Worm (Caenorhabditis elegans) whole organism, L3 larva: ENCODE data around the gene F13A2.5.

ENCODE experiments used
- ZK546.5 ChIP-seq: sonication (generic microtip); optimal IDR thresholded peaks from 2 replicates; lab custom pipeline; 2017; ENCODE audit warnings: missing biosample characterization, missing genetic modification characterization
- ceh-9 ChIP-seq: sonication (generic microtip); optimal IDR thresholded peaks from 2 replicates; lab custom pipeline; 2018; ENCODE audit warnings: missing biosample characterization, missing genetic modification characterization
- egl-27 ChIP-seq: sonication (generic microtip); optimal IDR thresholded peaks from 4 replicates; lab custom pipeline; 2017; ENCODE audit warnings: missing biosample characterization, missing genetic modification reagents, missing genetic modification characterization
- mdl-1 ChIP-seq: fragments of 150-350 bp; optimal IDR thresholded peaks from 2 replicates; lab custom pipeline; 2014; ENCODE audit warnings: missing biosample characterization, missing genetic modification characterization
- nhr-12 ChIP-seq: fragments of 150-350 bp; optimal IDR thresholded peaks from 2 replicates; lab custom pipeline; 2014; ENCODE audit warnings: missing biosample characterization, missing genetic modification characterization
- nhr-76 ChIP-seq: fragments of 150-350 bp; sonication (generic microtip); optimal IDR thresholded peaks from 5 replicates; lab custom pipeline; 2014; ENCODE audit warnings: missing biosample characterization, missing genetic modification characterization
- nhr-77 ChIP-seq: fragments of 150-350 bp; optimal IDR thresholded peaks from 2 replicates; lab custom pipeline; 2014; ENCODE audit warnings: missing biosample characterization, missing genetic modification characterization
- sea-2 ChIP-seq: fragments of 150-350 bp; sonication (generic microtip); optimal IDR thresholded peaks from 4 replicates; lab custom pipeline; 2014; ENCODE audit warnings: missing biosample characterization, missing genetic modification reagents, missing genetic modification characterization
- unc-39 ChIP-seq: sonication (generic microtip); optimal IDR thresholded peaks from 4 replicates; lab custom pipeline; 2017; ENCODE audit warnings: missing biosample characterization, missing genetic modification characterization

DNA sequence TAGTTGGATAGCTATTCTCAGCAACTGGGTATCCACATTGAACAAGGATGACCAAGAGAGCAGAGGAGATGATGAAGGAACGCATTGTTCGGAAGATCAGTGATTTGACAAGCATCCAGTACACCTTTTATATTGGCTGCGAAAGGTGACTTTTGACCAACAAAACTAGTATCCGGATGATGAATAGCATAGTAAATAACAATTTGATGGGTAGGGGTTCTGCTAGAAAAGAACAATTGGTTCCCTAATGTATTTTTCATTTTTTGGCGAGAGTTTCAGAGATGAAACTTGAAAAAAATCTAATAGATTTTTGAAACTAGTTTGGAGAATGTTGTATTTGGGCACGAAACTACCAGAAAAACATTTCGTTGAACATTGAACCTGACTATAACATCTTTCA, 26.4 kb upstream of the F13A2.5 start, which contains the start of gene Y47D7A.11:
- TF ChIP-seq ZK546.5 (tag; lab: Kevin White, UChicago), result no peak
- TF ChIP-seq sea-2 (GFP tag; lab: Kevin White, UChicago), result no peak
- no peak for TF ChIP-seq nhr-77 (tag; lab: Kevin White, UChicago)
- no peak for TF ChIP-seq nhr-76
- no peak for TF ChIP-seq unc-39 (tag; lab: Kevin White, UChicago)
- no peak for TF ChIP-seq ceh-9 (tag; lab: Kevin White, UChicago)
- TF ChIP-seq egl-27 (tag; lab: Kevin White, UChicago), result no peak
- TF ChIP-seq nhr-12, result no peak
- TF ChIP-seq mdl-1 (tag; lab: Kevin White, UChicago), result no peak
